Worm (Caenorhabditis elegans): ENCODE data around the gene R05G6.10.

ce11 chrIV:7550445-7550844 lies 8.1 kb upstream of the R05G6.10 start, which contains the start of gene pam-1:
- TF ChIP-seq cog-1 (tag; optimal IDR thresholded peaks at IDR 0.05) (no peak), ztf-29 (GFP tag; IDR thresholded peaks at IDR 0.05) (no peak), flt-1 (GFP tag; IDR thresholded peaks at IDR 0.05) (no peak), tab-1 (GFP tag; IDR thresholded peaks at IDR 0.05) (no peak), ztf-23 (GFP tag; IDR thresholded peaks at IDR 0.05) (no peak), T22C8.4 (GFP tag; IDR thresholded peaks at IDR 0.05) (no peak), ref-1 (GFP tag; conservative IDR thresholded peaks at IDR 0.05) (no peak), med-1 (GFP tag; optimal IDR thresholded peaks at IDR 0.05; ENCODE audit: insufficient read depth) (no peak)

Data from whole organism, midembryonic.